Fruit fly (Drosophila melanogaster) whole organism, prepupa: ENCODE results near the gene thoc7.
A peak's percentile ranks its signal among the peaks of the same experiment; 100 is the strongest.

Experiments used
- Blimp-1 ChIP-seq: fragments of 200-800 bp; sonication (Bioruptor generic); optimal IDR thresholded peaks from 3 replicates; lab custom pipeline; 2017; ENCODE audit warnings: missing biosample characterization, missing genetic modification characterization, mild to moderate bottlenecking, moderate library complexity, missing genetic modification reagents
- CG10631 ChIP-seq: fragments of 200-800 bp; sonication (Bioruptor generic); optimal IDR thresholded peaks from 2 replicates; lab custom pipeline; 2016; ENCODE audit warnings: missing biosample characterization, missing genetic modification characterization
- CG10669 ChIP-seq: fragments of 200-800 bp; sonication (Bioruptor generic); optimal IDR thresholded peaks from 3 replicates; lab custom pipeline; 2018; ENCODE audit warnings: missing biosample characterization, mild to moderate bottlenecking, missing genetic modification characterization, moderate library complexity
- CG11294 ChIP-seq: fragments of 200-800 bp; sonication (Bioruptor generic); IDR thresholded peaks from 2 replicates; pipeline ENCODE4 v1.3.6; 2022; ENCODE audit warnings: missing biosample characterization, missing genetic modification characterization
- CG11762 ChIP-seq: fragments of 200-800 bp; sonication (Bioruptor generic); optimal IDR thresholded peaks from 3 replicates; lab custom pipeline; 2016; ENCODE audit warnings: missing biosample characterization, missing genetic modification characterization; ENCODE audit not compliant: insufficient read depth
- CG1621 ChIP-seq: fragments of 200-800 bp; sonication (Bioruptor generic); optimal IDR thresholded peaks from 3 replicates; lab custom pipeline; 2018; ENCODE audit warnings: missing biosample characterization, mild to moderate bottlenecking, missing genetic modification characterization
- CG16779 ChIP-seq: fragments of 200-800 bp; sonication (Bioruptor generic); optimal IDR thresholded peaks from 3 replicates; lab custom pipeline; 2017; ENCODE audit warnings: missing biosample characterization, mild to moderate bottlenecking, missing genetic modification characterization
- CG31627 ChIP-seq: fragments of 200-800 bp; sonication (Bioruptor generic); optimal IDR thresholded peaks from 3 replicates; lab custom pipeline; 2016; ENCODE audit warnings: missing biosample characterization, missing genetic modification characterization
- CG3919 ChIP-seq: fragments of 200-800 bp; sonication (Bioruptor generic); optimal IDR thresholded peaks from 3 replicates; lab custom pipeline; 2016; ENCODE audit warnings: missing biosample characterization, missing genetic modification characterization
- CG4318 ChIP-seq: fragments of 200-800 bp; sonication (Bioruptor generic); optimal IDR thresholded peaks from 3 replicates; lab custom pipeline; 2017; ENCODE audit warnings: missing biosample characterization, mild to moderate bottlenecking, missing genetic modification characterization
- CG6808 ChIP-seq: fragments of 200-800 bp; sonication (Bioruptor generic); optimal IDR thresholded peaks from 3 replicates; lab custom pipeline; 2017; ENCODE audit warnings: missing biosample characterization, missing genetic modification characterization, mild to moderate bottlenecking, moderate library complexity, missing genetic modification reagents
- CG6854 ChIP-seq: fragments of 200-800 bp; sonication (Bioruptor generic); optimal IDR thresholded peaks from 2 replicates; lab custom pipeline; 2017; ENCODE audit warnings: missing biosample characterization, mild to moderate bottlenecking, missing genetic modification characterization
- CG7368 ChIP-seq: fragments of 200-800 bp; sonication (Bioruptor generic); optimal IDR thresholded peaks from 3 replicates; lab custom pipeline; 2016; ENCODE audit warnings: missing biosample characterization, missing genetic modification characterization
- CG8319 ChIP-seq: fragments of 200-800 bp; sonication (Bioruptor generic); optimal IDR thresholded peaks from 3 replicates; lab custom pipeline; 2016; ENCODE audit warnings: missing biosample characterization, missing genetic modification characterization
- CG8632 ChIP-seq: fragments of 200-800 bp; sonication (Bioruptor generic); optimal IDR thresholded peaks from 3 replicates; lab custom pipeline; 2016; ENCODE audit warnings: missing biosample characterization, missing genetic modification characterization
- CG9139 ChIP-seq: fragments of 200-800 bp; sonication (Bioruptor generic); optimal IDR thresholded peaks from 3 replicates; lab custom pipeline; 2017; ENCODE audit warnings: missing biosample characterization, mild to moderate bottlenecking, missing genetic modification characterization
- Eip78C ChIP-seq: fragments of 200-800 bp; sonication (Bioruptor generic); peaks from one replicate; lab custom pipeline; 2016; ENCODE audit warnings: missing biosample characterization, missing genetic modification characterization
- Eip93F ChIP-seq: fragments of 200-800 bp; sonication (Bioruptor generic); optimal IDR thresholded peaks from 2 replicates; lab custom pipeline; 2016; ENCODE audit warnings: missing biosample characterization, mild to moderate bottlenecking, missing genetic modification characterization
- Ets21C ChIP-seq: fragments of 200-800 bp; sonication (Bioruptor generic); optimal IDR thresholded peaks from 3 replicates; lab custom pipeline; 2016; ENCODE audit warnings: missing biosample characterization, missing genetic modification characterization
- Gug ChIP-seq: fragments of 200-800 bp; sonication (Bioruptor generic); IDR thresholded peaks from 2 replicates; pipeline ENCODE4 v1.3.6; 2022; ENCODE audit warnings: missing biosample characterization, missing genetic modification characterization
- Hr38 ChIP-seq: sonication (Bioruptor generic); optimal IDR thresholded peaks from 2 replicates; lab custom pipeline; 2016; ENCODE audit warnings: missing biosample characterization, missing genetic modification characterization
- Hr39 ChIP-seq: fragments of 200-800 bp; sonication (Bioruptor generic); optimal IDR thresholded peaks from 2 replicates; lab custom pipeline; 2016; ENCODE audit warnings: missing biosample characterization, missing genetic modification characterization
- Lpt ChIP-seq: fragments of 200-800 bp; sonication (Bioruptor generic); optimal IDR thresholded peaks from 3 replicates; lab custom pipeline; 2016; ENCODE audit warnings: missing biosample characterization, missing genetic modification characterization
- OdsH ChIP-seq: fragments of 200-800 bp; sonication (Bioruptor generic); optimal IDR thresholded peaks from 3 replicates; lab custom pipeline; 2016; ENCODE audit warnings: missing biosample characterization, missing genetic modification characterization
- Smox ChIP-seq: fragments of 200-800 bp; sonication (Bioruptor generic); optimal IDR thresholded peaks from 3 replicates; lab custom pipeline; 2016; ENCODE audit warnings: missing biosample characterization, missing genetic modification characterization
- Sox102F ChIP-seq: fragments of 200-800 bp; sonication (Bioruptor generic); optimal IDR thresholded peaks from 2 replicates; lab custom pipeline; 2016; ENCODE audit warnings: missing biosample characterization, mild to moderate bottlenecking, missing genetic modification characterization
- Sox14 ChIP-seq: fragments of 200-800 bp; sonication (Bioruptor generic); optimal IDR thresholded peaks from 3 replicates; lab custom pipeline; 2016; ENCODE audit warnings: missing biosample characterization, missing genetic modification characterization
- achi ChIP-seq: fragments of 200-800 bp; sonication (Bioruptor generic); optimal IDR thresholded peaks from 3 replicates; lab custom pipeline; 2016; ENCODE audit warnings: missing biosample characterization, missing genetic modification characterization
- acj6 ChIP-seq: fragments of 200-800 bp; sonication (Bioruptor generic); optimal IDR thresholded peaks from 3 replicates; lab custom pipeline; 2016; ENCODE audit warnings: missing biosample characterization, missing genetic modification characterization
- cyc ChIP-seq: fragments of 200-800 bp; sonication (Bioruptor generic); optimal IDR thresholded peaks from 3 replicates; lab custom pipeline; 2016; ENCODE audit warnings: missing biosample characterization, missing genetic modification characterization
- dac ChIP-seq: fragments of 200-800 bp; sonication (Bioruptor generic); optimal IDR thresholded peaks from 2 replicates; lab custom pipeline; 2017; ENCODE audit warnings: missing biosample characterization, mild to moderate bottlenecking, missing genetic modification characterization
- dsx ChIP-seq: fragments of 200-800 bp; optimal IDR thresholded peaks from 3 replicates; lab custom pipeline; 2019; ENCODE audit warnings: missing biosample characterization, mild to moderate bottlenecking, missing genetic modification characterization, moderate library complexity; ENCODE audit not compliant: poor library complexity, severe bottlenecking
- esn ChIP-seq: fragments of 200-800 bp; sonication (Bioruptor generic); optimal IDR thresholded peaks from 2 replicates; lab custom pipeline; 2016; ENCODE audit warnings: missing biosample characterization, mild to moderate bottlenecking, missing genetic modification characterization, moderate library complexity
- fd59A ChIP-seq: fragments of 200-800 bp; sonication (Bioruptor generic); optimal IDR thresholded peaks from 2 replicates; lab custom pipeline; 2017; ENCODE audit warnings: missing biosample characterization, mild to moderate bottlenecking, missing genetic modification characterization, missing genetic modification reagents
- fd85E ChIP-seq: fragments of 200-800 bp; sonication (Bioruptor generic); optimal IDR thresholded peaks from 3 replicates; lab custom pipeline; 2016; ENCODE audit warnings: missing biosample characterization, missing genetic modification characterization
- fkh ChIP-seq: fragments of 200-800 bp; sonication (Bioruptor generic); optimal IDR thresholded peaks from 3 replicates; lab custom pipeline; 2017; ENCODE audit warnings: missing biosample characterization, mild to moderate bottlenecking, missing genetic modification characterization, moderate library complexity
- lz ChIP-seq: fragments of 200-800 bp; sonication (Bioruptor generic); optimal IDR thresholded peaks from 3 replicates; lab custom pipeline; 2016; ENCODE audit warnings: missing biosample characterization, missing genetic modification characterization
- net ChIP-seq: fragments of 200-800 bp; sonication (Bioruptor generic); optimal IDR thresholded peaks from 3 replicates; lab custom pipeline; 2016; ENCODE audit warnings: missing biosample characterization, missing genetic modification characterization
- pdm3 ChIP-seq: fragments of 200-800 bp; sonication (Bioruptor generic); optimal IDR thresholded peaks from 3 replicates; lab custom pipeline; 2016; ENCODE audit warnings: missing biosample characterization, missing genetic modification characterization
- salr ChIP-seq, 2 experiments: fragments of 200-800 bp; sonication (Bioruptor generic); optimal IDR thresholded peaks; 3 replicates each; lab custom pipeline; 2016 to 2018; ENCODE audit warnings: missing biosample characterization in 2 of 2, missing genetic modification characterization in 2 of 2, mild to moderate bottlenecking in 1 of 2
- ss ChIP-seq, 2 experiments: fragments of 200-800 bp; sonication (Bioruptor generic); optimal IDR thresholded peaks; 2 replicates in 1 of 2; 3 replicates in 1 of 2; lab custom pipeline; 2017 to 2018; ENCODE audit warnings: mild to moderate bottlenecking in 2 of 2, missing biosample characterization in 2 of 2, missing genetic modification characterization in 2 of 2, moderate library complexity in 1 of 2
- svp ChIP-seq: fragments of 200-800 bp; sonication (Bioruptor generic); peaks from one replicate; lab custom pipeline; 2016; ENCODE audit warnings: missing biosample characterization, missing genetic modification characterization
- topi ChIP-seq: fragments of 200-800 bp; sonication (Bioruptor generic); optimal IDR thresholded peaks from 3 replicates; lab custom pipeline; 2016; ENCODE audit warnings: missing biosample characterization, missing genetic modification characterization

Gene thoc7

DNA sequence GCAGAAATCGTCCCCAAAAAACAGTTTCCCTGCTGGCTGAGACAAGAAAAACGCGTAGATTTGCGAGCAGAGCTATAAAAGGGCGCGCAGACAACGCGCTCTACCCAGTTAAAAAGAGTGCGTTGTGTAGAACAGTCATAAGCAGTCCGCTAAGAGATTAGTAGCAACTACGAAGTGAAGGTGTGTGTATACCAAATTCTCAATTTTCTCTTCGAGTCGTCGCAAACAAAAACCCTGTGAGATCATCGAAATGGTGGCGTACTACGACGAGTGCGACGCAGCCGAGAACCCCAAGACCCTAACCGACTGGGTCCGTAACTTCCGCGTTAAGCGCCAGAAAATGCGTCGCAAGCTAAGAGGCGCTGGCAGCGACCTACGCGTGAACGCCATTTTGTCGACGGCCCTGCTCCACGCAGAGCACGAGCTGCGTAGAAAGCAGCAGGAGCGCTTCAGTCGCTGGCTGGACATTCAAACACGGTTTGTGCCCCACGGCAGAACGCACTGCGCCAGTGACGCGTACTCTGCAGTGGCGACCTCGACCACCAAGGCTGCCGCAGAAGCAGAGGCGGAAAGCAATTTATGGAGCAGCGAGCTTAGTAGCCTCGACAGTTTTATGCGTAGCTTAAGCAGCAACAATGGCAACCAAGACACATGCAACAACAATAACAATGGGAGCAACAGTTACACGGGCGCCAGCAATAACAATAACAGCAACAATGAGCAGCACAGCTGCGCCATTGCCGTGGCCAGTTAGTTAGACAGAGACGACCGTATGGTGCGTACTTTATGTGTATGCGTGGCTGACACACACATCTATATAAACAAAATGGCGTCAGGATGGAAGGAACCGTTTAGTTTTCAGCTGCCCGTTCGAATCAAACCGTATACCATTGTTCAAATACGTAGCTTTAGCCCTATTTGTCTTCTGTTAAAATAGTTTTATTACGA, 11.8 kb upstream of the thoc7 start (continued):
- TF ChIP-seq salr (GFP tag; optimal IDR thresholded peaks at IDR 0.05; lab: Kevin White, UChicago) (no peak), pdm3 (no peak), fkh (GFP tag; lab: Kevin White, UChicago) (peak; percentile 4), ss (GFP tag; optimal IDR thresholded peaks at IDR 0.05; lab: Kevin White, UChicago) (no peak), svp (GFP tag; lab: Kevin White, UChicago) (peak; percentile 80), net (GFP tag; lab: Kevin White, UChicago) (no peak), Hr38 (GFP tag; lab: Kevin White, UChicago) (no peak), CG31627 (GFP tag; lab: Kevin White, UChicago) (no peak), cyc (GFP tag; lab: Kevin White, UChicago) (no peak), OdsH (GFP tag; lab: Kevin White, UChicago) (no peak), topi (peak; percentile 15), dac (GFP tag; lab: Kevin White, UChicago) (no peak), CG6808 (peak; percentile 2), Gug (GFP tag; lab: Robert Waterston, UW) (no peak), achi (GFP tag; lab: Kevin White, UChicago) (no peak), acj6 (GFP tag; lab: Kevin White, UChicago) (no peak), lz (no peak), Sox14 (GFP tag; lab: Kevin White, UChicago) (peak; percentile 71), Eip78C (peak; percentile 59), CG7368 (GFP tag; lab: Kevin White, UChicago) (peak; percentile 26), CG1621 (peak; percentile 62), Lpt (GFP tag; lab: Kevin White, UChicago) (no peak), dsx (peak; percentile 63), CG9139 (GFP tag; lab: Kevin White, UChicago) (peak; percentile 41), Eip93F (GFP tag; lab: Kevin White, UChicago) (no peak), CG10631 (GFP tag; lab: Kevin White, UChicago) (no peak), CG8319 (GFP tag; lab: Kevin White, UChicago) (no peak), CG16779 (no peak), CG11294 (GFP tag; lab: Robert Waterston, UW) (no peak)
- TF ChIP-seq, all 60 proteins: peak for 17

DNA sequence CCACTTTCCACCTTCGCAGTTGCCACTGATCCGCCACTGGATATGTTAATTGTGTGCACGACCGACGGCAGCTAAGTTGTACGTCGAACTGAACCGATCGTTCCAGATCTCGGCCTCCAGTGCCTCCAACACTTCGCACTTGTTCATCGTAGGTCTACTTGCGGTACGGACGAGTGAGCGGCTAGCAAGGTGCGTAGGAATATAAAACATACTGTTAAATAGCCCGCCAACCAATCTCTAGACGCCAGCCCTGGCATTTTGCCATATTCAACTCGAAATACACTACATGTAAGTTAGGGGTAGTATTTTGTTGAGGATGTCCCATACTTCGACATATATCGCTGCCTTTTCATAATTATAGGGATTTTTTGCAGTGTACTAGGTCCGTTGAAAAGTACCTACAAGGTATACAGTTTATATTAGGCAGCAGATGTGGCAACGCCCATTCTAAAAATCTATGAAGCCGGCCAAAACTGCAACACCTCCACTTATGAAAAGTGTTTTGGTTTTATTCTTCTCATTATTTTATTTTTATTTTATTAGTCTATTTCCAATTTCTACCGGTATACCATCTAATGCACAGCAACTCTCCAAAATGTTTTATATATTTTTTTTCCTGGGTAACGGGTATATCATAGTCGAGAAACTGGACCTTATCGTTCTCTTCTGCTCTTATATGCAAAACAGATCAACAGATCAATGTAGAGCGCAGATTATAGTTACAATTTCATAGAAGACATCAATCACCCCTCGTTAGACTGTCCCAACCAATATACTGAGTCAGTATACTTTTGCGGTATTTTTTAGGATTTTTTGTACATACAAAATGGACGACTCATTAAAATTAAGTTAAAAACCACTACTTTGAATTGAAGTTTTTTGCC, 10.8 kb upstream of the thoc7 start, which contains the start of the genes pyx and CG33229:
Gene pyx, minus strand, starts transcription at position 51 of the 884 bp plus-strand sequence.
Gene CG33229, plus strand, starts transcription at position 834 of the 884 bp plus-strand sequence.
- TF ChIP-seq Hr39 (GFP tag; lab: Kevin White, UChicago) (peak; percentile 89), Ets21C (peak; percentile 86), svp (GFP tag; lab: Kevin White, UChicago) (peak; percentile 93), esn (peak; percentile 88), topi (peak; percentile 85), Smox (GFP tag; lab: Kevin White, UChicago) (peak; percentile 78), CG10631 (GFP tag; lab: Kevin White, UChicago) (peak; percentile 86), CG6854 (GFP tag; lab: Kevin White, UChicago) (no peak), CG11762 (GFP tag; lab: Kevin White, UChicago) (peak; percentile 40), CG16779 (no peak), CG11294 (GFP tag; lab: Robert Waterston, UW) (peak; percentile 65; the same call in 1 of the 2 replicates), OdsH (GFP tag; lab: Kevin White, UChicago) (peak; percentile 87), net (GFP tag; lab: Kevin White, UChicago) (peak; percentile 77), Blimp-1 (GFP tag; lab: Kevin White, UChicago) (peak; percentile 65), fd59A (GFP tag; lab: Kevin White, UChicago) (peak; percentile 64), CG8319 (GFP tag; lab: Kevin White, UChicago) (peak; percentile 57), dac (GFP tag; lab: Kevin White, UChicago) (peak; percentile 80), CG10669 (GFP tag; lab: Kevin White, UChicago) (peak; percentile 72), CG8632 (peak; percentile 67), CG31627 (GFP tag; lab: Kevin White, UChicago) (peak; percentile 92), CG7368 (GFP tag; lab: Kevin White, UChicago) (no peak), fkh (GFP tag; lab: Kevin White, UChicago) (no peak), Eip93F (GFP tag; lab: Kevin White, UChicago) (peak; percentile 79), achi (GFP tag; lab: Kevin White, UChicago) (peak; percentile 78), dsx (peak; percentile 67), CG4318 (GFP tag; lab: Kevin White, UChicago) (no peak), Hr38 (GFP tag; lab: Kevin White, UChicago) (no peak), fd85E (no peak), Sox102F (GFP tag; lab: Kevin White, UChicago) (peak; percentile 74), CG3919 (GFP tag; lab: Kevin White, UChicago) (peak; percentile 78), pdm3 (peak; percentile 86)
